Worm (Caenorhabditis elegans) whole organism, young adult: ENCODE results near the gene K08B12.3.

Source experiments
- ceh-100 ChIP-seq: fragments of 200-800 bp; sonication (Bioruptor generic); IDR thresholded peaks from 2 replicates; pipeline ENCODE4 v1.3.6; 2022; ENCODE audit warnings: missing genetic modification reagents, missing genetic modification characterization, missing compliant biosample characterization
- him-1 ChIP-seq: sonication (generic microtip); optimal IDR thresholded peaks from 2 replicates; lab custom pipeline; 2016; ENCODE audit warnings: missing genotype, missing genetic modification reagents, missing genetic modification characterization, missing compliant biosample characterization
- lsy-27 ChIP-seq: sonication (generic microtip); optimal IDR thresholded peaks from 2 replicates; lab custom pipeline; 2017; ENCODE audit warnings: missing genetic modification characterization, mild to moderate bottlenecking, missing compliant biosample characterization, antibody characterized with exemption, missing genotype, borderline replicate concordance; ENCODE audit not compliant: insufficient read depth
- xnd-1 ChIP-seq: sonication (generic microtip); optimal IDR thresholded peaks from 2 replicates; lab custom pipeline; 2016; ENCODE audit warnings: missing genotype, missing genetic modification reagents, missing genetic modification characterization, missing compliant biosample characterization

DNA sequence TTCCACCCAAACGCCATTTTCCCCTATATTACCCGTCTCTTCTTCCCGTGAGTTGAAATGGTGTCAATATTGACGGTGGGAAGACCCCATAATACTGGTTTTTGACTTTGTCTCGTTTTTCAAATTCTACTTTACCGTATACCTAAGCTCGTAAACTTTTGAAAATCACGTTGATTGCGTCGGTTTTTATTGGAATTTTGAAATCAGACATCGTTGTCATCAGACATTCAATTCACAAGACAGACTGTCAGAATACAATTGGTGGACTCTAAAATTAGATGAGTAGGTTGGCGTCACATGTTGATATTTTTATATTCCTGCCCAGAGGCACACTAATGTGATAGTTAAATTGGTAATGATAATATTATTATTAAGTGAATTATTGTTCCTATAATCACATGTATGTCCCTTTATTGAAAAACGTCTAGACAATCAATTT, 3.1 kb upstream of the K08B12.3 start:
- TF ChIP-seq xnd-1 (no peak), ceh-100 (GFP tag; lab: Robert Waterston, UW) (no peak), lsy-27 (no peak), him-1 (tag; lab: Kevin White, UChicago) (no peak)
